Worm (Caenorhabditis elegans) whole organism, early embryonic: ENCODE measurements around the gene srt-11.

Experiments used
- ama-1 ChIP-seq: fragments of 150-350 bp; optimal IDR thresholded peaks from 2 replicates; lab custom pipeline; 2014
- flt-1 ChIP-seq: fragments of 200-800 bp; sonication (Bioruptor generic); IDR thresholded peaks from 2 replicates; pipeline ENCODE4 v1.3.6; 2022; ENCODE audit warnings: missing genetic modification characterization, missing compliant biosample characterization
- hmbx-1 ChIP-seq: sonication (generic microtip); optimal IDR thresholded peaks from 2 replicates; lab custom pipeline; 2016; ENCODE audit warnings: mild to moderate bottlenecking, missing genetic modification characterization, missing compliant biosample characterization
- hmg-4 ChIP-seq: fragments of 200-800 bp; sonication (Bioruptor generic); optimal IDR thresholded peaks from 2 replicates; lab custom pipeline; 2018; ENCODE audit warnings: mild to moderate bottlenecking, missing genetic modification characterization, missing compliant biosample characterization
- pes-1 ChIP-seq: fragments of 200-800 bp; sonication (Bioruptor generic); IDR thresholded peaks from 2 replicates; pipeline ENCODE4 v1.3.6; 2022; ENCODE audit warnings: missing genetic modification reagents, missing genetic modification characterization, missing compliant biosample characterization
- sea-1 ChIP-seq: fragments of 200-800 bp; sonication (Bioruptor generic); conservative IDR thresholded peaks from 2 replicates; pipeline ENCODE4 v1.3.6; 2022; ENCODE audit warnings: missing genetic modification characterization, missing compliant biosample characterization

DNA sequence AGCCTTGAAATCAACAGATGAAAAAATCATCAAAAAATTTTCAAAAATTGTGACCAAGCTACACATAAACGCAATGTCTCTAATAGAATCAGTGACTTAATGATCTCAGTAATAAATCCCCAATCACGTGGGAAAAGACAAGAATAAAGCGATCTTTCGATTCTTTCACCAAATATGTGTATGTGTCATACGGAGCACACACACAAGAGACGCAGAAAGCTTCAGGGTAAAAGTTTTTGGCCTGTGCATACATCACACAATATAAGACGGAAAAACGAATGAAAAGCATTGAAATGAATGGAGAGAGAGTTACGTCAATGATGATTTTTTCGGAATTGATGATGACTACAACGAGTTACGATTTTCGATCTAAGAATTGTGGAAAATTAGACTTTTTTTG, 14.7 kb downstream of the srt-11 start:
- no peak for TF ChIP-seq ama-1
- TF ChIP-seq flt-1, result no peak
- no peak for TF ChIP-seq sea-1 (GFP tag; lab: Robert Waterston, UW)
- no peak for TF ChIP-seq hmbx-1
- TF ChIP-seq pes-1 (GFP tag; lab: Robert Waterston, UW), result no peak
- TF ChIP-seq hmg-4 (GFP tag; lab: Kevin White, UChicago), result no peak
